Worm (Caenorhabditis elegans) whole organism, L3 larva: Measurements from ENCODE around the gene cyp-33E2.

Experiments used
- aly-2 ChIP-seq: fragments of 150-350 bp; optimal IDR thresholded peaks from 2 replicates; lab custom pipeline; 2014; ENCODE audit warnings: missing biosample characterization, missing genetic modification characterization
- daf-12 ChIP-seq: fragments of 150-350 bp; optimal IDR thresholded peaks from 2 replicates; lab custom pipeline; 2014; ENCODE audit warnings: missing biosample characterization, missing genetic modification reagents, missing genetic modification characterization
- egl-27 ChIP-seq: sonication (generic microtip); optimal IDR thresholded peaks from 4 replicates; lab custom pipeline; 2017; ENCODE audit warnings: missing biosample characterization, missing genetic modification reagents, missing genetic modification characterization
- fos-1 ChIP-seq: fragments of 150-350 bp; optimal IDR thresholded peaks from 2 replicates; lab custom pipeline; 2014; ENCODE audit warnings: missing biosample characterization, missing genetic modification characterization
- lin-39 ChIP-seq: fragments of 150-350 bp; optimal IDR thresholded peaks from 2 replicates; lab custom pipeline; 2018; ENCODE audit warnings: missing biosample characterization, missing genetic modification reagents, missing genetic modification characterization
- nhr-43 ChIP-seq: sonication (generic microtip); optimal IDR thresholded peaks from 2 replicates; lab custom pipeline; 2016; ENCODE audit warnings: mild to moderate bottlenecking, missing genetic modification characterization, missing compliant biosample characterization; ENCODE audit not compliant: poor library complexity, severe bottlenecking
- pha-4 ChIP-seq: fragments of 150-350 bp; optimal IDR thresholded peaks from 2 replicates; lab custom pipeline; 2014; ENCODE audit warnings: missing biosample characterization, missing genetic modification reagents, missing genetic modification characterization

DNA sequence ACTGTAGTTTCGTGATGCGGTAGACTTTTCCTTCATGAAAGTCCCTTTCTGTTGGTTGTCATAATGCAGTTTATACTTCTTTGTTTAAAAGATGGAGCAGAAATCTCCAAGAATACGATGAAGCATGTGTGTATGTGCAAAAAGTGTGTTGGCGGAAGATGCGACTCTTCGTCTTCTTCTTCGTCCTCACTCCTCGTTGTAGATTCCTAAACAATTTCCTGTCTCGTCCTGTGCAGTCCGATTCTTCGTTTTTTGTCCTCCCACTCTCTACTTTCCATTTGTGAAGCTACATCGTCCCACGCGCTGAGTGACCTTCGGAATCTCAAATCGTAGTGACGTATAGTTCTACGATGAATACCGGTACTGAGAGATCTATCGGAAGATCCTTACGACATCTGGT, 16.1 kb downstream of the cyp-33E2 start:
- no peak for TF ChIP-seq aly-2
- no peak for TF ChIP-seq egl-27 (tag; lab: Kevin White, UChicago)
- TF ChIP-seq nhr-43: no peak
- TF ChIP-seq pha-4 (tag; lab: Kevin White, UChicago): no peak
- TF ChIP-seq fos-1 (tag; lab: Kevin White, UChicago): no peak
- TF ChIP-seq lin-39 (tag; lab: Kevin White, UChicago): no peak
- TF ChIP-seq daf-12 (tag; lab: Kevin White, UChicago): no peak
